Worm (Caenorhabditis elegans): Measurements from ENCODE around the gene acs-2.

ce11 chrV:15519845-15520244, 47.3 kb upstream of the acs-2 start:
- no peak for TF ChIP-seq klf-2 (GFP tag; conservative IDR thresholded peaks at IDR 0.05)
- no peak for TF ChIP-seq T22C8.4 (GFP tag; IDR thresholded peaks at IDR 0.05)
- TF ChIP-seq tab-1 (GFP tag; IDR thresholded peaks at IDR 0.05): no peak
- TF ChIP-seq flt-1 (GFP tag; IDR thresholded peaks at IDR 0.05): no peak
- no peak for TF ChIP-seq cog-1 (tag; optimal IDR thresholded peaks at IDR 0.05)
- no peak for TF ChIP-seq ztf-29 (GFP tag; IDR thresholded peaks at IDR 0.05)
- TF ChIP-seq med-1 (GFP tag; optimal IDR thresholded peaks at IDR 0.05; ENCODE audit: insufficient read depth): no peak
- TF ChIP-seq ztf-23 (GFP tag; IDR thresholded peaks at IDR 0.05): no peak
